Worm (Caenorhabditis elegans) whole organism, L4 larva: ENCODE results near the gene C45B11.5.

Source experiments
- F49E8.2 ChIP-seq: sonication (generic microtip); optimal IDR thresholded peaks from 2 replicates; lab custom pipeline; 2016; ENCODE audit warnings: missing compliant biosample characterization, mild to moderate bottlenecking, missing genetic modification characterization, borderline replicate concordance
- dmd-9 ChIP-seq: fragments of 200-800 bp; sonication (Bioruptor generic); IDR thresholded peaks from 2 replicates; pipeline ENCODE4 v1.3.6; 2022; ENCODE audit warnings: missing genetic modification reagents, missing genetic modification characterization, missing compliant biosample characterization
- duxl-1 ChIP-seq: sonication (generic microtip); optimal IDR thresholded peaks from 2 replicates; lab custom pipeline; 2016; ENCODE audit warnings: mild to moderate bottlenecking, missing genetic modification characterization, moderate library complexity, missing compliant biosample characterization; ENCODE audit not compliant: poor library complexity
- hlh-30 ChIP-seq: sonication (generic microtip); optimal IDR thresholded peaks from 2 replicates; lab custom pipeline; 2017; ENCODE audit warnings: antibody characterized with exemption, mild to moderate bottlenecking, missing genetic modification characterization, missing compliant biosample characterization; ENCODE audit not compliant: insufficient read depth
- nhr-102 ChIP-seq: sonication (generic microtip); optimal IDR thresholded peaks from 2 replicates; lab custom pipeline; 2016; ENCODE audit warnings: mild to moderate bottlenecking, missing genetic modification characterization, moderate library complexity, missing compliant biosample characterization
- nhr-77 ChIP-seq: fragments of 150-350 bp; optimal IDR thresholded peaks from 2 replicates; lab custom pipeline; 2014; ENCODE audit warnings: missing biosample characterization, missing genetic modification characterization
- pqm-1 ChIP-seq: sonication (generic microtip); optimal IDR thresholded peaks from 2 replicates; lab custom pipeline; 2017; ENCODE audit warnings: missing biosample characterization, missing genetic modification characterization

ce11 chrV:11043767-11044166 lies 2.2 kb downstream of the C45B11.5 start, which contains the start of gene C45B11.6:
- TF ChIP-seq F49E8.2 (tag; lab: Kevin White, UChicago), result no peak
- TF ChIP-seq duxl-1, result no peak
- TF ChIP-seq pqm-1 (tag; lab: Kevin White, UChicago), result no peak
- no peak for TF ChIP-seq nhr-102 (tag; lab: Kevin White, UChicago)
- no peak for TF ChIP-seq hlh-30 (tag; lab: Kevin White, UChicago)
- no peak for TF ChIP-seq nhr-77 (tag; lab: Kevin White, UChicago)
- TF ChIP-seq dmd-9 (GFP tag; lab: Robert Waterston, UW), result no peak
